Worm (Caenorhabditis elegans) whole organism, L4 larva: ENCODE results near the gene H02F09.3.

Experiments used
- D1046.2 ChIP-seq: fragments of 200-800 bp; sonication (Bioruptor generic); IDR thresholded peaks from 2 replicates; pipeline ENCODE4 v1.3.6; 2022; ENCODE audit warnings: missing genetic modification characterization, missing compliant biosample characterization
- F49E8.2 ChIP-seq: sonication (generic microtip); optimal IDR thresholded peaks from 2 replicates; lab custom pipeline; 2016; ENCODE audit warnings: missing compliant biosample characterization, mild to moderate bottlenecking, missing genetic modification characterization, borderline replicate concordance
- R02D3.7 ChIP-seq: fragments of 150-350 bp; sonication (generic microtip); optimal IDR thresholded peaks from 3 replicates; lab custom pipeline; 2014; ENCODE audit warnings: missing biosample characterization, missing genetic modification characterization
- Y105C5A.15 ChIP-seq: fragments of 200-800 bp; sonication (Bioruptor generic); IDR thresholded peaks from 2 replicates; pipeline ENCODE4 v1.3.6; 2022; ENCODE audit warnings: missing genetic modification characterization, missing compliant biosample characterization
- Y5F2A.4 ChIP-seq: fragments of 200-800 bp; sonication (Bioruptor generic); optimal IDR thresholded peaks from 2 replicates; lab custom pipeline; 2018; ENCODE audit warnings: mild to moderate bottlenecking, missing genetic modification characterization, missing compliant biosample characterization
- Y75B8A.6 ChIP-seq: fragments of 200-800 bp; sonication (Bioruptor generic); IDR thresholded peaks from 2 replicates; pipeline ENCODE4 v1.3.6; 2022; ENCODE audit warnings: missing genetic modification reagents, missing genetic modification characterization, missing compliant biosample characterization
- ZK337.2 ChIP-seq: fragments of 200-800 bp; sonication (Bioruptor generic); IDR thresholded peaks from 2 replicates; pipeline ENCODE4 v1.3.6; 2022; ENCODE audit warnings: missing genetic modification reagents, missing genetic modification characterization, missing compliant biosample characterization
- aha-1 ChIP-seq: fragments of 150-350 bp; peaks from one replicate; lab custom pipeline; 2014; ENCODE audit warnings: missing biosample characterization, missing genetic modification characterization
- ceh-32 ChIP-seq: sonication (generic microtip); optimal IDR thresholded peaks from 2 replicates; lab custom pipeline; 2016; ENCODE audit warnings: mild to moderate bottlenecking, missing genetic modification characterization, missing compliant biosample characterization; ENCODE audit not compliant: poor library complexity
- ceh-62 ChIP-seq: sonication (generic microtip); optimal IDR thresholded peaks from 2 replicates; lab custom pipeline; 2017; ENCODE audit warnings: missing biosample characterization, missing genetic modification characterization
- ces-1 ChIP-seq: fragments of 150-350 bp; sonication (generic microtip); optimal IDR thresholded peaks from 4 replicates; lab custom pipeline; 2014; ENCODE audit warnings: missing biosample characterization, missing genetic modification reagents, missing genetic modification characterization
- daf-16 ChIP-seq, 3 experiments: sonication (generic microtip); optimal IDR thresholded peaks; 2 replicates each; lab custom pipeline; 2016 to 2017; ENCODE audit warnings: missing genetic modification characterization in 3 of 3, missing genetic modification reagents in 3 of 3, mild to moderate bottlenecking in 2 of 3, missing compliant biosample characterization in 2 of 3, missing biosample characterization in 1 of 3, moderate library complexity in 1 of 3
- dmd-8 ChIP-seq: fragments of 200-800 bp; sonication (Bioruptor generic); IDR thresholded peaks from 2 replicates; pipeline ENCODE4 v1.3.6; 2022; ENCODE audit warnings: missing genetic modification characterization, missing compliant biosample characterization
- duxl-1 ChIP-seq: sonication (generic microtip); optimal IDR thresholded peaks from 2 replicates; lab custom pipeline; 2016; ENCODE audit warnings: mild to moderate bottlenecking, missing genetic modification characterization, moderate library complexity, missing compliant biosample characterization; ENCODE audit not compliant: poor library complexity
- fkh-10 ChIP-seq: fragments of 150-350 bp; optimal IDR thresholded peaks from 2 replicates; lab custom pipeline; 2014; ENCODE audit warnings: missing biosample characterization, missing genetic modification reagents, missing genetic modification characterization
- hif-1 ChIP-seq, 2 experiments: sonication (generic microtip); optimal IDR thresholded peaks; 2 replicates each; lab custom pipeline; 2016 to 2017; ENCODE audit warnings: missing compliant biosample characterization in 2 of 2, missing genetic modification characterization in 2 of 2, missing genetic modification reagents in 2 of 2, missing genotype in 2 of 2, mild to moderate bottlenecking in 1 of 2
- hlh-30 ChIP-seq: sonication (generic microtip); optimal IDR thresholded peaks from 2 replicates; lab custom pipeline; 2017; ENCODE audit warnings: antibody characterized with exemption, mild to moderate bottlenecking, missing genetic modification characterization, missing compliant biosample characterization; ENCODE audit not compliant: insufficient read depth
- hmg-1.1 ChIP-seq: fragments of 200-800 bp; sonication (Bioruptor generic); IDR thresholded peaks from 2 replicates; pipeline ENCODE4 v1.3.6; 2022; ENCODE audit warnings: missing genetic modification reagents, missing genetic modification characterization, missing compliant biosample characterization
- lin-13 ChIP-seq: fragments of 150-350 bp; optimal IDR thresholded peaks from 2 replicates; lab custom pipeline; 2014; ENCODE audit warnings: missing biosample characterization, missing genetic modification reagents, missing genetic modification characterization
- lin-29 ChIP-seq: fragments of 200-800 bp; sonication (Bioruptor generic); IDR thresholded peaks from 2 replicates; pipeline ENCODE4 v1.3.6; 2022; ENCODE audit warnings: missing genetic modification reagents, missing genetic modification characterization, missing compliant biosample characterization
- lin-38 ChIP-seq: fragments of 200-800 bp; sonication (Bioruptor generic); IDR thresholded peaks from 2 replicates; pipeline ENCODE4 v1.3.6; 2022; ENCODE audit warnings: missing genetic modification reagents, missing genetic modification characterization, missing compliant biosample characterization
- lin-39 ChIP-seq: fragments of 150-350 bp; optimal IDR thresholded peaks from 2 replicates; lab custom pipeline; 2014; ENCODE audit warnings: missing biosample characterization, missing genetic modification reagents, missing genetic modification characterization
- madf-5 ChIP-seq, 2 experiments: fragments of 200-800 bp; sonication (Bioruptor generic); IDR thresholded peaks; 2 replicates each; pipeline ENCODE4 v1.3.6; 2022; ENCODE audit warnings: missing compliant biosample characterization in 2 of 2, missing genetic modification characterization in 2 of 2
- mes-2 ChIP-seq: sonication (generic microtip); optimal IDR thresholded peaks from 2 replicates; lab custom pipeline; 2016; ENCODE audit warnings: missing genotype, mild to moderate bottlenecking, missing genetic modification characterization, missing compliant biosample characterization; ENCODE audit not compliant: poor library complexity, severe bottlenecking
- nhr-10 ChIP-seq: fragments of 150-350 bp; optimal IDR thresholded peaks from 2 replicates; lab custom pipeline; 2014; ENCODE audit warnings: missing biosample characterization, missing genetic modification characterization
- nhr-11 ChIP-seq: fragments of 150-350 bp; optimal IDR thresholded peaks from 2 replicates; lab custom pipeline; 2014; ENCODE audit warnings: missing biosample characterization, missing genetic modification characterization
- nhr-237 ChIP-seq: sonication (generic microtip); optimal IDR thresholded peaks from 2 replicates; lab custom pipeline; 2017; ENCODE audit warnings: missing biosample characterization, missing genetic modification characterization
- nhr-76 ChIP-seq: fragments of 150-350 bp; optimal IDR thresholded peaks from 2 replicates; lab custom pipeline; 2014; ENCODE audit warnings: missing biosample characterization, missing genetic modification characterization
- pha-4 ChIP-seq, 2 experiments: fragments of 150-350 bp in 1 of 2; fragments of 200-800 bp in 1 of 2; sonication (Bioruptor generic) in 1 of 2; IDR thresholded peaks in 1 of 2; optimal IDR thresholded peaks in 1 of 2; 2 replicates each; pipeline versions ENCODE4 v1.3.6 to Lab custom; 2014 to 2022; ENCODE audit warnings: missing genetic modification characterization in 2 of 2, missing genetic modification reagents in 2 of 2, missing biosample characterization in 1 of 2, missing compliant biosample characterization in 1 of 2
- rbr-2 ChIP-seq: sonication (generic microtip); optimal IDR thresholded peaks from 2 replicates; lab custom pipeline; 2016; ENCODE audit warnings: missing genotype, missing genetic modification characterization, missing compliant biosample characterization
- saeg-2 ChIP-seq: fragments of 200-800 bp; sonication (Bioruptor generic); IDR thresholded peaks from 2 replicates; pipeline ENCODE4 v1.3.6; 2022; ENCODE audit warnings: missing genetic modification reagents, missing genetic modification characterization, missing compliant biosample characterization
- sdz-12 ChIP-seq: fragments of 200-800 bp; sonication (Bioruptor generic); optimal IDR thresholded peaks from 2 replicates; lab custom pipeline; 2018; ENCODE audit warnings: mild to moderate bottlenecking, missing genetic modification characterization, missing compliant biosample characterization
- set-16 ChIP-seq: fragments of 200-800 bp; sonication (Bioruptor generic); IDR thresholded peaks from 2 replicates; pipeline ENCODE4 v1.3.6; 2022; ENCODE audit warnings: missing genetic modification reagents, missing genetic modification characterization, missing compliant biosample characterization
- skn-1 ChIP-seq: fragments of 150-350 bp; optimal IDR thresholded peaks from 2 replicates; lab custom pipeline; 2014; ENCODE audit warnings: missing biosample characterization, missing genetic modification characterization
- snpc-1.2 ChIP-seq: fragments of 200-800 bp; sonication (Bioruptor generic); IDR thresholded peaks from 2 replicates; pipeline ENCODE4 v1.3.6; 2022; ENCODE audit warnings: missing genetic modification reagents, missing genetic modification characterization, missing compliant biosample characterization
- snpc-4 ChIP-seq: fragments of 150-350 bp; optimal IDR thresholded peaks from 2 replicates; lab custom pipeline; 2014; ENCODE audit warnings: missing biosample characterization, missing genetic modification characterization
- spr-3 ChIP-seq: fragments of 200-800 bp; sonication (Bioruptor generic); optimal IDR thresholded peaks from 2 replicates; lab custom pipeline; 2018; ENCODE audit warnings: mild to moderate bottlenecking, missing genetic modification characterization, missing compliant biosample characterization
- unc-39 ChIP-seq: sonication (generic microtip); optimal IDR thresholded peaks from 2 replicates; lab custom pipeline; 2017; ENCODE audit warnings: missing biosample characterization, missing genetic modification characterization

H02F09.3 gene

DNA sequence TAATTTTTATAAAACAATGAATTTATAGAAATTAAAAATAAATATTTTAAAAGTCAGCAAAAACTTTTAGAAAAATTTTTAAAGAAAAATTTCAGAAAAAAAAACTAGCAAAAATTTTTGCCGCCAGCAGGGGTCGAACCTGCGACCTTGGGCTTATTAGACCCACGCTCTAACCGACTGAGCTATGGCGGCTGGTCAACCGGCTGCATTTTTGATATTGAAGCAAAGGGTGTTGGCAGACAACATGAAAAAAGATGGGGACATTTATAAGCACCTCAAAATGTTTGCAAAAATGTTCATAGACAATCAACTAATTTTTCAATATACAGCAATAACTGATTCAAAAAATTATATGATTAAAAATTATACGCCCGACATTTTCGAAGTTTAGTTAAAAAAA, 21.5 kb downstream of the H02F09.3 start:
- TF ChIP-seq madf-5 (GFP tag; IDR thresholded peaks at IDR 0.05; lab: Robert Waterston, UW) (no peak), F49E8.2 (tag; lab: Kevin White, UChicago) (no peak), lin-38 (GFP tag; lab: Robert Waterston, UW) (peak; percentile 17; the same call in 1 of the 2 replicates), snpc-1.2 (GFP tag; lab: Robert Waterston, UW) (peak; percentile 33; the same call in 1 of the 2 replicates), Y5F2A.4 (GFP tag; lab: Kevin White, UChicago) (no peak), D1046.2 (GFP tag; lab: Robert Waterston, UW) (no peak), pha-4 (GFP tag; IDR thresholded peaks at IDR 0.05; lab: Robert Waterston, UW) (peak; percentile 42; the same call in 1 of the 2 replicates), pha-4 (tag; optimal IDR thresholded peaks at IDR 0.05; lab: Kevin White, UChicago) (no peak), hlh-30 (peak; percentile 15), sdz-12 (GFP tag; lab: Kevin White, UChicago) (no peak), daf-16 (GFP tag; optimal IDR thresholded peaks at IDR 0.05; lab: Kevin White, UChicago) (no peak), daf-16 (tag; optimal IDR thresholded peaks at IDR 0.05; lab: Kevin White, UChicago) (peak; percentile 27), hif-1 (tag; optimal IDR thresholded peaks at IDR 0.05; lab: Kevin White, UChicago) (no peak), Y75B8A.6 (GFP tag; lab: Robert Waterston, UW) (no peak), mes-2 (tag; lab: Kevin White, UChicago) (peak; percentile 44), R02D3.7 (tag; lab: Kevin White, UChicago) (no peak), ceh-32 (tag; lab: Kevin White, UChicago) (no peak), unc-39 (no peak), duxl-1 (tag; lab: Kevin White, UChicago) (peak; percentile 7), lin-39 (tag; lab: Kevin White, UChicago) (no peak), spr-3 (GFP tag; lab: Kevin White, UChicago) (no peak), ZK337.2 (no peak), nhr-237 (tag; lab: Kevin White, UChicago) (no peak), nhr-76 (tag; lab: Kevin White, UChicago) (no peak), ceh-62 (tag; lab: Kevin White, UChicago) (no peak), nhr-10 (tag; lab: Kevin White, UChicago) (no peak), Y105C5A.15 (GFP tag; lab: Robert Waterston, UW) (no peak), nhr-11 (tag; lab: Kevin White, UChicago) (no peak), lin-29 (GFP tag; lab: Robert Waterston, UW) (no peak)

DNA sequence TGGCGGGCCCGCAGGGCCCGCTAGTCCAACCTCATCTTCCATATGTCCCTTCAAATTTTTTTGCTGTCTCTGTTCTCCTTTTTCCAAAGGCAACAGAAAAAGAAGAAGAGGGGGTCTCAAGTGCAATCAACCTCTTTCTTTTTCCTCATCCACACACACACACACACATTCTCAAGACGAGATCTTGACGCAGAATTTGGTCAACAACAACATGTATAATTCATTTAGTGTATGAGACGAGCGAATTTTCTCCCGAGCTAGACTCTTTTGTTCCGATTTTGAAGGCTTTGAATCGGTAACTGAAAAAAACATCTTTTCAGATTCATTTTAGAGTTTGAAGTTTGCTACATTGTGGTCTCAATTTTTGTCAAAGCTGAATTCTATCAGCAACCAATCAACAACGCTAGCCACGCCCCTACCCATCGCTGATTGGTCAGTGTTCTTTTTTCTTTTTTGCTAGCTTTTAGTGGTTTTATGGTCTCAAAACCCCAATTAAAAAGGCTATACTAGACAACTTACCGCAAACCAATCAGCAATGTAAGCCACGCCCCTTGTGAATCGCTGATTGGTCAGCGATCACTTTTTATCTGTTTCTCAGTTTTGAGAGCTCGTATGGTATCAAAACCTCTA, 29.7 kb downstream of the H02F09.3 start:
- TF ChIP-seq snpc-4: no peak
- TF ChIP-seq Y105C5A.15 (GFP tag; lab: Robert Waterston, UW): no peak
- no peak for TF ChIP-seq madf-5 (GFP tag; IDR thresholded peaks at IDR 0.05; lab: Robert Waterston, UW)
- TF ChIP-seq saeg-2 (GFP tag; lab: Robert Waterston, UW): no peak
- no peak for TF ChIP-seq dmd-8 (GFP tag; lab: Robert Waterston, UW)
- no peak for TF ChIP-seq fkh-10

DNA sequence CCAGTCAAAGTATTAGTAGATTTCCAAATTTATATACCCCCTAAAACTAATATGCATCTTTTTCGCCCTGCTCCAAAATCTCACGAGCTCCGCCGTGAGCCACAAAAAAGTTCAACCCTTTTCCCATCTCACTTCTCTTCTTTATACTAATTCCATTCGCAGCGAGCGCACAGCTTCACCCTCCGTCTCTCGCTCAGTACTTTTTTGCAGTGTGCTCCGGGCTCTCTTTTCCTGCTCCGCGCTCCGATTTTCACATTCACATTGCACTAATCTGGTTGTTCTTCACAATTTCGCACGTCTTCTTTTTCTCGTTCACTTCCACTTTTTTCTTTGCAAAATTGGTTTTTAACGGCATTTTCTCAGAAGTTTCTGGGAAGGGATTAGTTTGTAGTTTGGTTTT, 30.8 kb downstream of the H02F09.3 start:
- TF ChIP-seq rbr-2 (tag; lab: Kevin White, UChicago): peak; percentile 11
- TF ChIP-seq aha-1 (tag; lab: Kevin White, UChicago): peak; percentile 42
- no peak for TF ChIP-seq lin-13 (GFP tag; lab: Kevin White, UChicago)
- TF ChIP-seq hmg-1.1: 0 out of 2 replicates have a peak, but pooled peaks have one; percentile 36
- no peak for TF ChIP-seq skn-1
- peak; percentile 12; the same call in 1 of the 2 replicates for TF ChIP-seq set-16 (GFP tag; lab: Robert Waterston, UW)
- TF ChIP-seq ces-1 (GFP tag; lab: Kevin White, UChicago): peak; percentile 31
